Fruit fly (Drosophila melanogaster) whole organism, embryonic: Measurements from ENCODE around the gene CG7006.
A peak's percentile ranks its signal among the peaks of the same experiment; 100 is the strongest.

Experiments used
- Ada2b ChIP-seq: fragments of 200-800 bp; sonication (Bioruptor generic); IDR thresholded peaks from 2 replicates; pipeline ENCODE4 v1.3.6; 2022; ENCODE audit warnings: missing biosample characterization, missing genetic modification characterization
- CG10431 ChIP-seq: fragments of 200-800 bp; sonication (Bioruptor generic); optimal IDR thresholded peaks from 3 replicates; lab custom pipeline; 2018; ENCODE audit warnings: missing biosample characterization, mild to moderate bottlenecking, missing genetic modification characterization
- CG10462 ChIP-seq: fragments of 200-800 bp; sonication (Bioruptor generic); optimal IDR thresholded peaks from 2 replicates; lab custom pipeline; 2016; ENCODE audit warnings: missing biosample characterization, missing genetic modification characterization
- CG11398 ChIP-seq: fragments of 200-800 bp; sonication (Bioruptor generic); optimal IDR thresholded peaks from 2 replicates; lab custom pipeline; 2016; ENCODE audit warnings: missing biosample characterization, missing genetic modification characterization
- CG12744 ChIP-seq: fragments of 200-800 bp; sonication (Bioruptor generic); optimal IDR thresholded peaks from 2 replicates; lab custom pipeline; 2016; ENCODE audit warnings: missing biosample characterization, missing genetic modification characterization
- CG13424 ChIP-seq: fragments of 200-800 bp; sonication (Bioruptor generic); optimal IDR thresholded peaks from 2 replicates; lab custom pipeline; 2019; ENCODE audit warnings: missing biosample characterization, mild to moderate bottlenecking, missing genetic modification characterization, moderate library complexity
- CG13894 ChIP-seq: fragments of 200-800 bp; sonication (Bioruptor generic); optimal IDR thresholded peaks from 3 replicates; lab custom pipeline; 2018; ENCODE audit warnings: missing biosample characterization, mild to moderate bottlenecking, missing genetic modification characterization, moderate library complexity
- CG1647 ChIP-seq: fragments of 200-800 bp; sonication (Bioruptor generic); optimal IDR thresholded peaks from 3 replicates; lab custom pipeline; 2016; ENCODE audit warnings: missing biosample characterization, missing genetic modification characterization
- CG18262 ChIP-seq: fragments of 200-800 bp; optimal IDR thresholded peaks from 3 replicates; lab custom pipeline; 2019; ENCODE audit warnings: missing biosample characterization, mild to moderate bottlenecking, missing genetic modification characterization, moderate library complexity
- CG18599 ChIP-seq: fragments of 200-800 bp; sonication (Bioruptor generic); optimal IDR thresholded peaks from 3 replicates; lab custom pipeline; 2017; ENCODE audit warnings: missing biosample characterization, missing genetic modification characterization, mild to moderate bottlenecking, moderate library complexity, missing genetic modification reagents
- CG3065 ChIP-seq: fragments of 200-800 bp; sonication (Bioruptor generic); optimal IDR thresholded peaks from 2 replicates; lab custom pipeline; 2016; ENCODE audit warnings: missing biosample characterization, missing genetic modification characterization
- CG3281 ChIP-seq: fragments of 200-800 bp; sonication (Bioruptor generic); optimal IDR thresholded peaks from 3 replicates; lab custom pipeline; 2017; ENCODE audit warnings: missing biosample characterization, mild to moderate bottlenecking, missing genetic modification characterization
- CG3407 ChIP-seq: fragments of 200-800 bp; sonication (Bioruptor generic); optimal IDR thresholded peaks from 2 replicates; lab custom pipeline; 2018; ENCODE audit warnings: missing biosample characterization, mild to moderate bottlenecking, missing genetic modification characterization
- CG3995 ChIP-seq: fragments of 200-800 bp; sonication (Bioruptor generic); optimal IDR thresholded peaks from 3 replicates; lab custom pipeline; 2016; ENCODE audit warnings: missing biosample characterization, missing genetic modification characterization
- CG42726 ChIP-seq: fragments of 200-800 bp; sonication (Bioruptor generic); IDR thresholded peaks from 2 replicates; pipeline ENCODE4 v1.3.6; 2022; ENCODE audit warnings: missing biosample characterization, missing genetic modification characterization; ENCODE audit not compliant: partially characterized antibody
- CG6791 ChIP-seq: fragments of 200-800 bp; sonication (Bioruptor generic); IDR thresholded peaks from 3 replicates; pipeline ENCODE4 v1.3.6; 2022; ENCODE audit warnings: missing biosample characterization, missing genetic modification characterization; ENCODE audit not compliant: partially characterized antibody
- CG8290 ChIP-seq, 3 experiments: fragments of 200-800 bp; sonication (Bioruptor generic); optimal IDR thresholded peaks; 2 replicates each; lab custom pipeline; 2016 to 2019; ENCODE audit warnings: missing biosample characterization in 3 of 3, missing genetic modification characterization in 3 of 3, mild to moderate bottlenecking in 2 of 3, moderate library complexity in 1 of 3
- CG9932 ChIP-seq: fragments of 200-800 bp; sonication (Bioruptor generic); IDR thresholded peaks from 2 replicates; pipeline ENCODE4 v1.3.6; 2022; ENCODE audit warnings: missing biosample characterization, missing genetic modification characterization
- CHES-1-like ChIP-seq: fragments of 200-800 bp; sonication (Bioruptor generic); optimal IDR thresholded peaks from 2 replicates; lab custom pipeline; 2016; ENCODE audit warnings: missing biosample characterization, missing genetic modification characterization
- CrebB ChIP-seq: fragments of 200-800 bp; sonication (Bioruptor generic); optimal IDR thresholded peaks from 3 replicates; lab custom pipeline; 2018; ENCODE audit warnings: missing biosample characterization, mild to moderate bottlenecking, missing genetic modification characterization
- D19B ChIP-seq: fragments of 200-800 bp; sonication (Bioruptor generic); optimal IDR thresholded peaks from 2 replicates; lab custom pipeline; 2017; ENCODE audit warnings: missing biosample characterization, mild to moderate bottlenecking, missing genetic modification characterization
- Fer1 ChIP-seq: fragments of 200-800 bp; sonication (Bioruptor generic); optimal IDR thresholded peaks from 2 replicates; lab custom pipeline; 2017; ENCODE audit warnings: missing biosample characterization, mild to moderate bottlenecking, missing genetic modification characterization
- Gug ChIP-seq: fragments of 200-800 bp; sonication (Bioruptor generic); IDR thresholded peaks from 4 replicates; pipeline ENCODE4 v1.3.6; 2022; ENCODE audit warnings: missing biosample characterization, missing genetic modification characterization
- HLHmδ ChIP-seq: fragments of 200-800 bp; sonication (Bioruptor generic); optimal IDR thresholded peaks from 2 replicates; lab custom pipeline; 2018; ENCODE audit warnings: missing biosample characterization, mild to moderate bottlenecking, missing genetic modification characterization, moderate library complexity
- Hand ChIP-seq: fragments of 200-800 bp; sonication (Bioruptor generic); optimal IDR thresholded peaks from 2 replicates; lab custom pipeline; 2017; ENCODE audit warnings: mild to moderate bottlenecking, missing biosample characterization, missing genetic modification reagents, missing genetic modification characterization
- Meics ChIP-seq: fragments of 200-800 bp; sonication (Bioruptor generic); optimal IDR thresholded peaks from 2 replicates; lab custom pipeline; 2017; ENCODE audit warnings: missing biosample characterization, mild to moderate bottlenecking, missing genetic modification characterization
- Nf-YB ChIP-seq: fragments of 200-800 bp; sonication (Bioruptor generic); optimal IDR thresholded peaks from 3 replicates; lab custom pipeline; 2019; ENCODE audit warnings: missing biosample characterization, mild to moderate bottlenecking, missing genetic modification characterization, moderate library complexity
- Ptx1 ChIP-seq: fragments of 200-800 bp; sonication (Bioruptor generic); IDR thresholded peaks from 2 replicates; pipeline ENCODE4 v1.3.6; 2022; ENCODE audit warnings: missing biosample characterization, missing genetic modification characterization
- al ChIP-seq: fragments of 200-800 bp; sonication (Bioruptor generic); IDR thresholded peaks from 2 replicates; pipeline ENCODE4 v1.3.6; 2022; ENCODE audit warnings: missing biosample characterization, missing genetic modification characterization
- az2 ChIP-seq: fragments of 200-800 bp; sonication (Bioruptor generic); optimal IDR thresholded peaks from 3 replicates; lab custom pipeline; 2016; ENCODE audit warnings: missing biosample characterization, missing genetic modification characterization
- bsh ChIP-seq, 2 experiments: fragments of 200-800 bp; sonication (Bioruptor generic); optimal IDR thresholded peaks; 2 replicates each; lab custom pipeline; 2017 to 2018; ENCODE audit warnings: mild to moderate bottlenecking in 2 of 2, missing biosample characterization in 2 of 2, missing genetic modification characterization in 2 of 2, moderate library complexity in 1 of 2
- chm ChIP-seq: fragments of 200-800 bp; sonication (Bioruptor generic); IDR thresholded peaks from 2 replicates; pipeline ENCODE4 v1.3.6; 2022; ENCODE audit warnings: missing biosample characterization, missing genetic modification characterization
- da ChIP-seq: fragments of 200-800 bp; sonication (Bioruptor generic); optimal IDR thresholded peaks from 2 replicates; lab custom pipeline; 2016; ENCODE audit warnings: missing biosample characterization, missing genetic modification characterization
- eve ChIP-seq, 2 experiments: fragments of >200 bp; optimal IDR thresholded peaks; 2 replicates each; lab custom pipeline; 2017; ENCODE audit warnings: missing biosample characterization in 2 of 2, missing genetic modification characterization in 2 of 2
- fru ChIP-seq: fragments of >200 bp; optimal IDR thresholded peaks from 2 replicates; lab custom pipeline; 2017
- gsb-n ChIP-seq: fragments of 200-800 bp; sonication (Bioruptor generic); optimal IDR thresholded peaks from 3 replicates; lab custom pipeline; 2018; ENCODE audit warnings: missing biosample characterization, mild to moderate bottlenecking, missing genetic modification characterization
- h ChIP-seq: fragments of >200 bp; optimal IDR thresholded peaks from 2 replicates; lab custom pipeline; 2017
- hbn ChIP-seq: fragments of 200-800 bp; sonication (Bioruptor generic); IDR thresholded peaks from 2 replicates; pipeline ENCODE4 v1.3.6; 2022; ENCODE audit warnings: missing biosample characterization, missing genetic modification characterization; ENCODE audit not compliant: partially characterized antibody
- insv ChIP-seq, 2 experiments: fragments of 200-800 bp; sonication (Bioruptor generic); optimal IDR thresholded peaks; 3 replicates each; lab custom pipeline; 2016 to 2018; ENCODE audit warnings: missing biosample characterization in 2 of 2, missing genetic modification characterization in 2 of 2
- jumu ChIP-seq: fragments of 200-800 bp; sonication (Bioruptor generic); optimal IDR thresholded peaks from 3 replicates; lab custom pipeline; 2016; ENCODE audit warnings: missing biosample characterization, missing genetic modification characterization
- kay ChIP-seq: fragments of 200-800 bp; sonication (Bioruptor generic); optimal IDR thresholded peaks from 2 replicates; lab custom pipeline; 2016; ENCODE audit warnings: missing biosample characterization, missing genetic modification characterization
- ken ChIP-seq: fragments of 200-800 bp; sonication (Bioruptor generic); IDR thresholded peaks from 3 replicates; pipeline ENCODE4 v1.3.6; 2022; ENCODE audit warnings: missing biosample characterization, missing genetic modification characterization
- lbe ChIP-seq: fragments of 200-800 bp; sonication (Bioruptor generic); optimal IDR thresholded peaks from 2 replicates; lab custom pipeline; 2016; ENCODE audit warnings: missing biosample characterization, mild to moderate bottlenecking, missing genetic modification characterization
- mld ChIP-seq: fragments of 200-800 bp; sonication (Bioruptor generic); IDR thresholded peaks from 3 replicates; pipeline ENCODE4 v1.3.6; 2022; ENCODE audit warnings: missing biosample characterization, missing genetic modification characterization; ENCODE audit not compliant: partially characterized antibody
- oc ChIP-seq: fragments of 200-800 bp; sonication (Bioruptor generic); optimal IDR thresholded peaks from 2 replicates; lab custom pipeline; 2018; ENCODE audit warnings: missing biosample characterization, mild to moderate bottlenecking, missing genetic modification characterization, moderate library complexity
- ranshi ChIP-seq: fragments of 200-800 bp; sonication (Bioruptor generic); IDR thresholded peaks from 2 replicates; pipeline ENCODE4 v1.3.6; 2022; ENCODE audit warnings: missing biosample characterization, missing genetic modification characterization
- row ChIP-seq: fragments of 200-800 bp; sonication (Bioruptor generic); IDR thresholded peaks from 3 replicates; pipeline ENCODE4 v1.3.6; 2022; ENCODE audit warnings: missing biosample characterization, missing genetic modification characterization
- sna ChIP-seq: fragments of 200-800 bp; sonication (Bioruptor generic); IDR thresholded peaks from 2 replicates; pipeline ENCODE4 v1.3.6; 2022; ENCODE audit warnings: missing biosample characterization, missing genetic modification characterization; ENCODE audit not compliant: partially characterized antibody
- so ChIP-seq: fragments of 200-800 bp; sonication (Bioruptor generic); IDR thresholded peaks from 3 replicates; pipeline ENCODE4 v1.3.6; 2022; ENCODE audit warnings: missing biosample characterization, missing genetic modification characterization
- twi ChIP-seq: fragments of 200-800 bp; optimal IDR thresholded peaks from 2 replicates; lab custom pipeline; 2019; ENCODE audit warnings: missing biosample characterization, mild to moderate bottlenecking, missing genetic modification characterization, moderate library complexity
- tx ChIP-seq: fragments of 200-800 bp; sonication (Bioruptor generic); optimal IDR thresholded peaks from 2 replicates; lab custom pipeline; 2016; ENCODE audit warnings: missing biosample characterization, missing genetic modification characterization

The CG7006 gene

dm6 chr3R:24876843-24877457, 26.5 kb downstream of the CG7006 start, which contains the start of the genes CG11089 and CG31381 (continued):
- TF ChIP-seq Ptx1 (GFP tag; lab: Robert Waterston, UW) (no peak), da (GFP tag; lab: Kevin White, UChicago) (no peak), Meics (GFP tag; lab: Kevin White, UChicago) (peak; percentile 32), CG12744 (GFP tag; lab: Kevin White, UChicago) (no peak), Nf-YB (GFP tag; lab: Kevin White, UChicago) (peak; percentile 7), CG10431 (no peak), insv (GFP tag; optimal IDR thresholded peaks at IDR 0.05; lab: Kevin White, UChicago) (no peak), CG13894 (tag; lab: Kevin White, UChicago) (no peak), kay (GFP tag; lab: Kevin White, UChicago) (no peak), CG18599 (GFP tag; lab: Kevin White, UChicago) (no peak), az2 (GFP tag; lab: Kevin White, UChicago) (no peak), eve (GFP tag; optimal IDR thresholded peaks at IDR 0.05; lab: Kevin White, UChicago) (no peak), CG3995 (GFP tag; lab: Kevin White, UChicago) (no peak), chm (no peak), CG9932 (GFP tag; lab: Robert Waterston, UW) (no peak), hbn (GFP tag; lab: Robert Waterston, UW) (no peak), HLHmδ (no peak), CrebB (no peak), h (lab: Kevin White, UChicago) (no peak), CG8290 (GFP tag; optimal IDR thresholded peaks at IDR 0.05; lab: Kevin White, UChicago) (no peak), CG8290 (tag; optimal IDR thresholded peaks at IDR 0.05; lab: Kevin White, UChicago) (no peak), jumu (GFP tag; lab: Kevin White, UChicago) (no peak), CG3407 (no peak), ranshi (GFP tag; lab: Robert Waterston, UW) (no peak), mld (GFP tag; lab: Robert Waterston, UW) (no peak), gsb-n (tag; lab: Kevin White, UChicago) (no peak), D19B (no peak), CG11398 (GFP tag; lab: Kevin White, UChicago) (no peak), Gug (no peak), fru (lab: Kevin White, UChicago) (no peak), Ada2b (no peak), Fer1 (GFP tag; lab: Kevin White, UChicago) (no peak), CG6791 (GFP tag; lab: Robert Waterston, UW) (no peak), tx (GFP tag; lab: Kevin White, UChicago) (no peak), Hand (GFP tag; lab: Kevin White, UChicago) (no peak), bsh (GFP tag; optimal IDR thresholded peaks at IDR 0.05; lab: Kevin White, UChicago) (no peak), CG1647 (GFP tag; lab: Kevin White, UChicago) (no peak), oc (tag; lab: Kevin White, UChicago) (no peak), CG3065 (no peak), twi (tag; lab: Kevin White, UChicago) (no peak), so (GFP tag; lab: Robert Waterston, UW) (no peak), ken (GFP tag; lab: Robert Waterston, UW) (no peak), sna (GFP tag; lab: Robert Waterston, UW) (no peak; the same call in 1 of the 2 replicates), CG42726 (no peak), CG10462 (GFP tag; lab: Kevin White, UChicago) (no peak), CG3281 (peak; percentile 5), CG13424 (peak; percentile 25), CG18262 (no peak), al (GFP tag; lab: Robert Waterston, UW) (no peak), lbe (peak; percentile 4), row (GFP tag; lab: Robert Waterston, UW) (no peak), CHES-1-like (GFP tag; lab: Kevin White, UChicago) (no peak)
